Fruit fly (Drosophila melanogaster) whole organism, embryonic: ENCODE measurements around the gene Dora.

Experiments used
- CG10959 ChIP-seq: fragments of 200-800 bp; sonication (Bioruptor generic); IDR thresholded peaks from 2 replicates; pipeline ENCODE4 v1.3.6; 2022; ENCODE audit warnings: missing biosample characterization, missing genetic modification characterization
- CG11696 ChIP-seq: fragments of 200-800 bp; sonication (Bioruptor generic); IDR thresholded peaks from 2 replicates; pipeline ENCODE4 v1.3.6; 2022; ENCODE audit warnings: missing biosample characterization, missing genetic modification characterization
- CG13287 ChIP-seq: fragments of 200-800 bp; sonication (Bioruptor generic); IDR thresholded peaks from 2 replicates; pipeline ENCODE4 v1.3.6; 2022; ENCODE audit warnings: missing biosample characterization, missing genetic modification characterization; ENCODE audit not compliant: partially characterized antibody
- CG13424 ChIP-seq: fragments of 200-800 bp; sonication (Bioruptor generic); optimal IDR thresholded peaks from 2 replicates; lab custom pipeline; 2019; ENCODE audit warnings: missing biosample characterization, mild to moderate bottlenecking, missing genetic modification characterization, moderate library complexity
- CG14860 ChIP-seq: fragments of 200-800 bp; sonication (Bioruptor generic); IDR thresholded peaks from 3 replicates; pipeline ENCODE4 v1.3.6; 2022; ENCODE audit warnings: missing biosample characterization, missing genetic modification characterization; ENCODE audit not compliant: partially characterized antibody
- CG15479 ChIP-seq: fragments of 200-800 bp; sonication (Bioruptor generic); optimal IDR thresholded peaks from 3 replicates; lab custom pipeline; 2019; ENCODE audit warnings: missing biosample characterization, mild to moderate bottlenecking, missing genetic modification characterization, moderate library complexity
- CG17385 ChIP-seq: fragments of 200-800 bp; sonication (Bioruptor generic); optimal IDR thresholded peaks from 3 replicates; lab custom pipeline; 2018; ENCODE audit warnings: missing biosample characterization, mild to moderate bottlenecking, missing genetic modification characterization
- CG18764 ChIP-seq: fragments of 200-800 bp; sonication (Bioruptor generic); optimal IDR thresholded peaks from 3 replicates; lab custom pipeline; 2016; ENCODE audit warnings: missing biosample characterization, missing genetic modification characterization
- CG33557 ChIP-seq: fragments of 200-800 bp; sonication (Bioruptor generic); optimal IDR thresholded peaks from 2 replicates; lab custom pipeline; 2019; ENCODE audit warnings: missing biosample characterization, mild to moderate bottlenecking, missing genetic modification characterization, moderate library complexity
- CG9609 ChIP-seq: fragments of 200-800 bp; sonication (Bioruptor generic); optimal IDR thresholded peaks from 3 replicates; lab custom pipeline; 2016; ENCODE audit warnings: missing biosample characterization, missing genetic modification characterization
- CG9817 ChIP-seq: fragments of 200-800 bp; sonication (Bioruptor generic); optimal IDR thresholded peaks from 2 replicates; lab custom pipeline; 2018; ENCODE audit warnings: missing biosample characterization, mild to moderate bottlenecking, missing genetic modification characterization, moderate library complexity
- CG9932 ChIP-seq: fragments of 200-800 bp; sonication (Bioruptor generic); IDR thresholded peaks from 2 replicates; pipeline ENCODE4 v1.3.6; 2022; ENCODE audit warnings: missing biosample characterization, missing genetic modification characterization
- Dbx ChIP-seq: fragments of 200-800 bp; sonication (Bioruptor generic); IDR thresholded peaks from 3 replicates; pipeline ENCODE4 v1.3.6; 2022; ENCODE audit warnings: missing biosample characterization, missing genetic modification characterization
- Dll ChIP-seq: fragments of 200-800 bp; sonication (Bioruptor generic); IDR thresholded peaks from 4 replicates; pipeline ENCODE4 v1.3.6; 2022; ENCODE audit warnings: missing biosample characterization, missing genetic modification characterization; ENCODE audit not compliant: partially characterized antibody
- ERR ChIP-seq: fragments of 200-800 bp; sonication (Bioruptor generic); optimal IDR thresholded peaks from 2 replicates; lab custom pipeline; 2016; ENCODE audit warnings: missing biosample characterization, missing genetic modification characterization
- Ets65A ChIP-seq: fragments of 200-800 bp; sonication (Bioruptor generic); peaks from one replicate; lab custom pipeline; 2016; ENCODE audit warnings: missing biosample characterization, missing genetic modification characterization
- HLH4C ChIP-seq: fragments of 200-800 bp; sonication (Bioruptor generic); IDR thresholded peaks from 3 replicates; pipeline ENCODE4 v1.3.6; 2022; ENCODE audit warnings: missing biosample characterization, missing genetic modification characterization; ENCODE audit not compliant: partially characterized antibody
- HmgD ChIP-seq: fragments of 200-800 bp; sonication (Bioruptor generic); optimal IDR thresholded peaks from 3 replicates; lab custom pipeline; 2016; ENCODE audit warnings: missing biosample characterization, missing genetic modification characterization
- Hsf ChIP-seq: fragments of 200-800 bp; sonication (Bioruptor generic); optimal IDR thresholded peaks from 3 replicates; lab custom pipeline; 2016; ENCODE audit warnings: missing biosample characterization, missing genetic modification characterization
- Nf-YB ChIP-seq: fragments of 200-800 bp; sonication (Bioruptor generic); optimal IDR thresholded peaks from 3 replicates; lab custom pipeline; 2019; ENCODE audit warnings: missing biosample characterization, mild to moderate bottlenecking, missing genetic modification characterization, moderate library complexity
- Side ChIP-seq: fragments of 200-800 bp; sonication (Bioruptor generic); optimal IDR thresholded peaks from 2 replicates; lab custom pipeline; 2016; ENCODE audit warnings: missing biosample characterization, missing genetic modification characterization
- Sox100B ChIP-seq: fragments of 200-800 bp; sonication (Bioruptor generic); optimal IDR thresholded peaks from 3 replicates; lab custom pipeline; 2018; ENCODE audit warnings: missing biosample characterization, mild to moderate bottlenecking, missing genetic modification characterization
- Sry-β ChIP-seq: fragments of 200-800 bp; sonication (Bioruptor generic); optimal IDR thresholded peaks from 2 replicates; lab custom pipeline; 2018; ENCODE audit warnings: missing biosample characterization, mild to moderate bottlenecking, missing genetic modification characterization, moderate library complexity
- Taf1 ChIP-seq: fragments of 200-800 bp; sonication (Bioruptor generic); IDR thresholded peaks from 2 replicates; pipeline ENCODE4 v1.3.6; 2022; ENCODE audit warnings: missing biosample characterization, missing genetic modification characterization
- Trl ChIP-seq, 3 experiments: fragments of >200 bp in 2 of 3; fragments of 200-800 bp in 1 of 3; sonication (Bioruptor generic) in 1 of 3; optimal IDR thresholded peaks; 2 replicates in 1 of 3; 3 replicates in 2 of 3; lab custom pipeline; 2016 to 2017; ENCODE audit warnings: missing biosample characterization in 1 of 3, missing genetic modification characterization in 1 of 3
- YL-1 ChIP-seq: fragments of 200-800 bp; sonication (Bioruptor generic); optimal IDR thresholded peaks from 3 replicates; lab custom pipeline; 2017; ENCODE audit warnings: missing biosample characterization, mild to moderate bottlenecking, missing genetic modification characterization
- bab2 ChIP-seq: fragments of 200-800 bp; sonication (Bioruptor generic); optimal IDR thresholded peaks from 2 replicates; lab custom pipeline; 2016; ENCODE audit warnings: missing biosample characterization, missing genetic modification characterization
- bigmax ChIP-seq: fragments of 200-800 bp; sonication (Bioruptor generic); optimal IDR thresholded peaks from 2 replicates; lab custom pipeline; 2018; ENCODE audit warnings: missing biosample characterization, mild to moderate bottlenecking, missing genetic modification characterization
- bowl ChIP-seq: fragments of 200-800 bp; sonication (Bioruptor generic); IDR thresholded peaks from 2 replicates; pipeline ENCODE4 v1.3.6; 2022; ENCODE audit warnings: missing biosample characterization, missing genetic modification characterization
- cas ChIP-seq: fragments of 200-800 bp; sonication (Bioruptor generic); IDR thresholded peaks from 2 replicates; pipeline ENCODE4 v1.3.6; 2022; ENCODE audit warnings: missing biosample characterization, missing genetic modification characterization
- ci ChIP-seq: fragments of 200-800 bp; sonication (Bioruptor generic); IDR thresholded peaks from 3 replicates; pipeline ENCODE4 v1.3.6; 2022; ENCODE audit warnings: missing biosample characterization, missing genetic modification characterization
- da ChIP-seq: fragments of 200-800 bp; sonication (Bioruptor generic); optimal IDR thresholded peaks from 2 replicates; lab custom pipeline; 2016; ENCODE audit warnings: missing biosample characterization, missing genetic modification characterization
- dmrt99B ChIP-seq: fragments of 200-800 bp; sonication (Bioruptor generic); optimal IDR thresholded peaks from 2 replicates; lab custom pipeline; 2018; ENCODE audit warnings: missing biosample characterization, mild to moderate bottlenecking, missing genetic modification characterization, moderate library complexity
- fd3F ChIP-seq: fragments of 200-800 bp; sonication (Bioruptor generic); optimal IDR thresholded peaks from 2 replicates; lab custom pipeline; 2018; ENCODE audit warnings: missing biosample characterization, mild to moderate bottlenecking, missing genetic modification characterization, moderate library complexity
- gcm2 ChIP-seq: fragments of 200-800 bp; sonication (Bioruptor generic); optimal IDR thresholded peaks from 2 replicates; lab custom pipeline; 2016; ENCODE audit warnings: missing biosample characterization, missing genetic modification characterization
- jumu ChIP-seq: fragments of 200-800 bp; sonication (Bioruptor generic); optimal IDR thresholded peaks from 3 replicates; lab custom pipeline; 2016; ENCODE audit warnings: missing biosample characterization, missing genetic modification characterization
- kah ChIP-seq: fragments of 200-800 bp; sonication (Bioruptor generic); optimal IDR thresholded peaks from 2 replicates; lab custom pipeline; 2018; ENCODE audit warnings: missing biosample characterization, mild to moderate bottlenecking, missing genetic modification characterization
- kni ChIP-seq: fragments of 200-800 bp; sonication (Bioruptor generic); optimal IDR thresholded peaks from 3 replicates; lab custom pipeline; 2017; ENCODE audit warnings: mild to moderate bottlenecking, missing biosample characterization, missing genetic modification reagents, missing genetic modification characterization
- pan ChIP-seq, 4 experiments: fragments of >200 bp in 3 of 4; fragments of 200-800 bp in 1 of 4; sonication (Bioruptor generic) in 1 of 4; optimal IDR thresholded peaks in 3 of 4; IDR thresholded peaks in 1 of 4; 2 replicates each; pipeline versions ENCODE4 v1.3.6 to Lab custom; 2017 to 2022; ENCODE audit warnings: missing biosample characterization in 2 of 4, missing genetic modification characterization in 2 of 4, mixed read lengths in 1 of 4
- rib ChIP-seq: fragments of 200-800 bp; sonication (Bioruptor generic); IDR thresholded peaks from 2 replicates; pipeline ENCODE4 v1.3.6; 2022; ENCODE audit warnings: missing biosample characterization, missing genetic modification characterization
- sisA ChIP-seq: fragments of 200-800 bp; sonication (Bioruptor generic); IDR thresholded peaks from 2 replicates; pipeline ENCODE4 v1.3.6; 2022; ENCODE audit warnings: missing biosample characterization, missing genetic modification characterization
- stwl ChIP-seq: fragments of 200-800 bp; sonication (Bioruptor generic); optimal IDR thresholded peaks from 3 replicates; lab custom pipeline; 2018; ENCODE audit warnings: missing biosample characterization, mild to moderate bottlenecking, missing genetic modification characterization, moderate library complexity
- tio ChIP-seq: fragments of 200-800 bp; sonication (Bioruptor generic); optimal IDR thresholded peaks from 2 replicates; lab custom pipeline; 2017; ENCODE audit warnings: missing biosample characterization, missing genetic modification characterization, inconsistent platforms
- tx ChIP-seq: fragments of 200-800 bp; sonication (Bioruptor generic); optimal IDR thresholded peaks from 2 replicates; lab custom pipeline; 2016; ENCODE audit warnings: missing biosample characterization, missing genetic modification characterization
- unpg ChIP-seq: fragments of 200-800 bp; sonication (Bioruptor generic); optimal IDR thresholded peaks from 3 replicates; lab custom pipeline; 2018; ENCODE audit warnings: missing biosample characterization, mild to moderate bottlenecking, missing genetic modification characterization, moderate library complexity

Dora gene

dm6 chrX:18838929-18839576 is 24.7 kb upstream of the Dora start (continued):
- TF ChIP-seq kni (GFP tag; lab: Kevin White, UChicago) (no peak), tio (GFP tag; lab: Kevin White, UChicago) (no peak), unpg (GFP tag; lab: Kevin White, UChicago) (no peak), Dbx (GFP tag; lab: Robert Waterston, UW) (no peak), Trl (optimal IDR thresholded peaks at IDR 0.05; lab: Kevin White, UChicago) (no peak), Trl (GFP tag; optimal IDR thresholded peaks at IDR 0.05; lab: Kevin White, UChicago) (no peak), ci (0 out of 3 replicates have a peak, but pooled peaks have one; percentile 15), pan (optimal IDR thresholded peaks at IDR 0.05; lab: Kevin White, UChicago) (no peak), pan (GFP tag; optimal IDR thresholded peaks at IDR 0.05 in 1 of 2, IDR thresholded peaks at IDR 0.05 in 1 of 2) (no peak), CG18764 (GFP tag; lab: Kevin White, UChicago) (no peak), CG15479 (GFP tag; lab: Kevin White, UChicago) (no peak), bab2 (GFP tag; lab: Kevin White, UChicago) (no peak), bigmax (GFP tag; lab: Kevin White, UChicago) (no peak), Ets65A (GFP tag; lab: Kevin White, UChicago) (peak; percentile 11), CG11696 (no peak), CG9817 (tag; lab: Kevin White, UChicago) (no peak), HmgD (GFP tag; lab: Kevin White, UChicago) (no peak)
- TF ChIP-seq, all 482 proteins: peak for 22

DNA sequence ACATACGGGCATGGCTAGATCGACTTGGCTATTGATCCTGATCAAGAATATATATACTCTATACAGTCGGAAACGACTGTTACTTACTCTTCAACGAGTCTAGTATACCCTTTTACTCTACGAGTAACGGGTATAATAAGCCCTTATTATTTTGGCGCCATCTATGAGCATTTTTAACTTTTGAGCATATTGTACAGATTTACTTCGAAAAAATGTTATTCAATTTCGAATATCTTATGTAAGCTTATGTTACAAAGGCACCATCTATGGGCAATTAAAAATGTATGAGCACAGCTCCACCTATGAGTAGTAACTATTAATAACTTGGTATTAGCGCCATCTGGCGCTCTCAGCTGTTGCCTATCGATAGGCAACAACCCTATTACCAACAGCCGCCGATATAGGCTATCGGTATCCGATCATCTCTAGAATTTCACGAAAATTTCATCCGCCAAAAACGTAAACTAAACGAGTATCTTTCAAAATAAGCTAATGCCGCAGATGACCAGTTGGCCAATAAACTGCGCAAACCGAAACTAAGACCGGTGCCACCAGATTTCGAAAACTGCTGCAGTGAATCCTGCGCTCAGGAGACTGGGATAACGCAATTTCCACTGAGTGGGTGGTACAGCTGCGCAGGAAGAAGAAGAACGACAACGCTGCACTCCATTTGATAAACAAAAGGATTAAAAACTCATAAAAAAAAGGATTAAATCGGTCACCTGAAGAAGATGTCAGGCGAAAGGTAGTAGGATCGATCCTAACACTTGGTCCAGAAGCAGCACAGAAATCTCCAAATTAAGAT is 20.3 kb upstream of the Dora start, which contains the start of gene htk:
Gene htk, plus strand, starts transcription at position 435 of the 805 bp plus-strand sequence.
- TF ChIP-seq ERR (peak; percentile 38), CG13424 (tag; lab: Kevin White, UChicago) (peak; percentile 46), YL-1 (peak; percentile 74), Taf1 (GFP tag; lab: Robert Waterston, UW) (peak; percentile 32; the same call in 1 of the 2 replicates), jumu (peak; percentile 73), Sox100B (GFP tag; lab: Kevin White, UChicago) (no peak), ci (peak; percentile 90), HLH4C (GFP tag; lab: Robert Waterston, UW) (peak; percentile 86), CG14860 (GFP tag; lab: Robert Waterston, UW) (peak; percentile 75), Nf-YB (GFP tag; lab: Kevin White, UChicago) (peak; percentile 13), CG9932 (GFP tag; lab: Robert Waterston, UW) (peak; percentile 86), CG10959 (GFP tag; lab: Robert Waterston, UW) (peak; percentile 60; the same call in 1 of the 2 replicates), CG9609 (GFP tag; lab: Kevin White, UChicago) (peak; percentile 67), gcm2 (GFP tag; lab: Kevin White, UChicago) (no peak), Hsf (GFP tag; lab: Kevin White, UChicago) (peak; percentile 79), cas (GFP tag; lab: Robert Waterston, UW) (no peak), Sry-β (GFP tag; lab: Kevin White, UChicago) (no peak), bowl (no peak), tx (GFP tag; lab: Kevin White, UChicago) (peak; percentile 27), dmrt99B (tag; lab: Kevin White, UChicago) (peak; percentile 46), rib (GFP tag; lab: Robert Waterston, UW) (no peak), stwl (tag; lab: Kevin White, UChicago) (peak; percentile 54), CG13287 (GFP tag; lab: Robert Waterston, UW) (peak; percentile 89), Dll (GFP tag; lab: Robert Waterston, UW) (peak; percentile 85), Side (GFP tag; lab: Kevin White, UChicago) (peak; percentile 73), fd3F (GFP tag; lab: Kevin White, UChicago) (peak; percentile 14), da (peak; percentile 64), CG17385 (GFP tag; lab: Kevin White, UChicago) (peak; percentile 93), sisA (GFP tag; lab: Robert Waterston, UW) (peak; percentile 71), kah (GFP tag; lab: Kevin White, UChicago) (no peak), CG33557 (GFP tag; lab: Kevin White, UChicago) (peak; percentile 19)
